Worm (Caenorhabditis elegans) whole organism, L1 larva: ENCODE results near the gene vamp-8.

ENCODE experiments used
- fkh-8 ChIP-seq: sonication (generic microtip); optimal IDR thresholded peaks from 2 replicates; lab custom pipeline; 2016; ENCODE audit warnings: mild to moderate bottlenecking, missing genetic modification characterization, missing compliant biosample characterization
- irx-1 ChIP-seq: sonication (generic microtip); optimal IDR thresholded peaks from 2 replicates; lab custom pipeline; 2016; ENCODE audit warnings: missing genetic modification characterization, missing compliant biosample characterization
- jun-1 ChIP-seq: fragments of 150-350 bp; optimal IDR thresholded peaks from 2 replicates; lab custom pipeline; 2014; ENCODE audit warnings: missing biosample characterization, missing genetic modification reagents, missing genetic modification characterization
- pag-3 ChIP-seq: sonication (generic microtip); optimal IDR thresholded peaks from 2 replicates; lab custom pipeline; 2017; ENCODE audit warnings: missing genetic modification characterization, mild to moderate bottlenecking, missing compliant biosample characterization, antibody characterized with exemption, borderline replicate concordance; ENCODE audit not compliant: insufficient read depth
- pqm-1 ChIP-seq: sonication (generic microtip); optimal IDR thresholded peaks from 3 replicates; lab custom pipeline; 2017; ENCODE audit warnings: missing biosample characterization, missing genetic modification characterization
- skn-1 ChIP-seq: fragments of 150-350 bp; optimal IDR thresholded peaks from 2 replicates; lab custom pipeline; 2014; ENCODE audit warnings: missing biosample characterization, missing genetic modification characterization
- unc-130 ChIP-seq: fragments of 150-350 bp; optimal IDR thresholded peaks from 2 replicates; lab custom pipeline; 2017; ENCODE audit warnings: missing biosample characterization, missing genetic modification characterization, inconsistent platforms
- ztf-4 ChIP-seq: fragments of 150-350 bp; optimal IDR thresholded peaks from 2 replicates; lab custom pipeline; 2014; ENCODE audit warnings: missing biosample characterization, missing genetic modification characterization

- TF ChIP-seq skn-1 (tag; lab: Kevin White, UChicago) (no peak), unc-130 (tag; lab: Kevin White, UChicago) (no peak), ztf-4 (tag; lab: Kevin White, UChicago) (no peak), pag-3 (no peak), pqm-1 (no peak), jun-1 (tag; lab: Kevin White, UChicago) (no peak), irx-1 (tag; lab: Kevin White, UChicago) (no peak), fkh-8 (no peak)
Measured at ce11 chrIV:13866754-13867153, 1.8 kb upstream of the vamp-8 start, which contains the start of gene B0513.90.
